Worm (Caenorhabditis elegans): Measurements from ENCODE around the gene col-89.

ce11 chrIII:4779855-4780254 lies 31.9 kb downstream of the col-89 start, which contains the start of gene B0393.9:
- no peak for TF ChIP-seq hmbx-1 (tag; optimal IDR thresholded peaks at IDR 0.05)
- TF ChIP-seq ama-1 (optimal IDR thresholded peaks at IDR 0.05), result no peak
- no peak for TF ChIP-seq B0310.2 (tag; optimal IDR thresholded peaks at IDR 0.05)
- TF ChIP-seq ets-7 (tag; optimal IDR thresholded peaks at IDR 0.05), result no peak
- no peak for TF ChIP-seq hnd-1 (tag; optimal IDR thresholded peaks at IDR 0.05)
- TF ChIP-seq flt-1 (GFP tag; IDR thresholded peaks at IDR 0.05), result no peak
- TF ChIP-seq ceh-36 (tag; optimal IDR thresholded peaks at IDR 0.05), result no peak
- TF ChIP-seq sea-1 (GFP tag; conservative IDR thresholded peaks at IDR 0.05), result no peak
- TF ChIP-seq tbx-11 (GFP tag; IDR thresholded peaks at IDR 0.05), result no peak
- no peak for TF ChIP-seq aly-1 (tag; optimal IDR thresholded peaks at IDR 0.05)
- TF ChIP-seq tra-4 (tag; optimal IDR thresholded peaks at IDR 0.05), result no peak
- TF ChIP-seq ceh-13 (GFP tag; optimal IDR thresholded peaks at IDR 0.05), result no peak
- TF ChIP-seq scrt-1 (GFP tag; IDR thresholded peaks at IDR 0.05), result no peak
- TF ChIP-seq F13C5.2 (tag; optimal IDR thresholded peaks at IDR 0.05), result no peak

Measured in whole organism, early embryonic.